Fruit fly (Drosophila melanogaster) whole organism, embryonic: ENCODE results near the gene Hs2st.

Source experiments
- Awh ChIP-seq: fragments of 200-800 bp; sonication (Bioruptor generic); IDR thresholded peaks from 2 replicates; pipeline ENCODE4, ENCODE4 v1.3.6; 2022; ENCODE audit warnings: missing biosample characterization, missing genetic modification characterization
- Blimp-1 ChIP-seq: fragments of 200-800 bp; sonication (Bioruptor generic); optimal IDR thresholded peaks from 3 replicates; lab custom pipeline; 2018; ENCODE audit warnings: missing biosample characterization, missing genetic modification characterization, mild to moderate bottlenecking, moderate library complexity, missing genetic modification reagents
- CG11504 ChIP-seq: fragments of 200-800 bp; sonication (Bioruptor generic); optimal IDR thresholded peaks from 3 replicates; lab custom pipeline; 2019; ENCODE audit warnings: missing biosample characterization, mild to moderate bottlenecking, missing genetic modification characterization, moderate library complexity
- CG11723 ChIP-seq: fragments of 200-800 bp; sonication (Bioruptor generic); optimal IDR thresholded peaks from 2 replicates; lab custom pipeline; 2017; ENCODE audit warnings: missing biosample characterization, mild to moderate bottlenecking, missing genetic modification characterization
- CG12104 ChIP-seq: fragments of 200-800 bp; sonication (Bioruptor generic); optimal IDR thresholded peaks from 3 replicates; lab custom pipeline; 2016; ENCODE audit warnings: missing biosample characterization, missing genetic modification characterization
- CG12942 ChIP-seq: fragments of 200-800 bp; sonication (Bioruptor generic); optimal IDR thresholded peaks from 3 replicates; lab custom pipeline; 2016; ENCODE audit warnings: missing biosample characterization, missing genetic modification characterization
- CG14014 ChIP-seq: fragments of 200-800 bp; sonication (Bioruptor generic); IDR thresholded peaks from 2 replicates; pipeline ENCODE4 v1.3.6; 2022; ENCODE audit warnings: missing biosample characterization, missing genetic modification characterization
- CG14965 ChIP-seq: fragments of 200-800 bp; sonication (Bioruptor generic); optimal IDR thresholded peaks from 2 replicates; lab custom pipeline; 2016; ENCODE audit warnings: missing biosample characterization, missing genetic modification characterization, borderline replicate concordance
- CG15514 ChIP-seq: fragments of 200-800 bp; sonication (Bioruptor generic); optimal IDR thresholded peaks from 3 replicates; lab custom pipeline; 2017; ENCODE audit warnings: missing biosample characterization, missing genetic modification characterization, mild to moderate bottlenecking, moderate library complexity, missing genetic modification reagents
- CG15601 ChIP-seq: fragments of 200-800 bp; sonication (Bioruptor generic); optimal IDR thresholded peaks from 3 replicates; lab custom pipeline; 2019; ENCODE audit warnings: missing biosample characterization, mild to moderate bottlenecking, missing genetic modification characterization, moderate library complexity
- CG1647 ChIP-seq: fragments of 200-800 bp; sonication (Bioruptor generic); optimal IDR thresholded peaks from 3 replicates; lab custom pipeline; 2016; ENCODE audit warnings: missing biosample characterization, missing genetic modification characterization
- CG17385 ChIP-seq: fragments of 200-800 bp; sonication (Bioruptor generic); optimal IDR thresholded peaks from 3 replicates; lab custom pipeline; 2018; ENCODE audit warnings: missing biosample characterization, mild to moderate bottlenecking, missing genetic modification characterization
- CG18476 ChIP-seq: fragments of 200-800 bp; sonication (Bioruptor generic); optimal IDR thresholded peaks from 2 replicates; lab custom pipeline; 2016; ENCODE audit warnings: missing biosample characterization, mild to moderate bottlenecking, missing genetic modification characterization
- CG2202 ChIP-seq: fragments of 200-800 bp; sonication (Bioruptor generic); optimal IDR thresholded peaks from 2 replicates; lab custom pipeline; 2018; ENCODE audit warnings: missing biosample characterization, mild to moderate bottlenecking, missing genetic modification characterization
- CG31388 ChIP-seq: fragments of 200-800 bp; sonication (Bioruptor generic); optimal IDR thresholded peaks from 2 replicates; lab custom pipeline; 2016; ENCODE audit warnings: missing biosample characterization, missing genetic modification characterization
- CG33213 ChIP-seq: fragments of 200-800 bp; sonication (Bioruptor generic); optimal IDR thresholded peaks from 3 replicates; lab custom pipeline; 2016; ENCODE audit warnings: missing biosample characterization, missing genetic modification characterization
- CG3407 ChIP-seq: fragments of 200-800 bp; sonication (Bioruptor generic); optimal IDR thresholded peaks from 2 replicates; lab custom pipeline; 2018; ENCODE audit warnings: missing biosample characterization, mild to moderate bottlenecking, missing genetic modification characterization
- CG3838 ChIP-seq: fragments of 200-800 bp; sonication (Bioruptor generic); optimal IDR thresholded peaks from 3 replicates; lab custom pipeline; 2016; ENCODE audit warnings: missing biosample characterization, missing genetic modification characterization
- CG3995 ChIP-seq: fragments of 200-800 bp; sonication (Bioruptor generic); optimal IDR thresholded peaks from 3 replicates; lab custom pipeline; 2016; ENCODE audit warnings: missing biosample characterization, missing genetic modification characterization
- CG4854 ChIP-seq: fragments of 200-800 bp; sonication (Bioruptor generic); optimal IDR thresholded peaks from 2 replicates; lab custom pipeline; 2016; ENCODE audit warnings: missing biosample characterization, missing genetic modification characterization, inconsistent platforms
- CG6683 ChIP-seq: fragments of 200-800 bp; sonication (Bioruptor generic); optimal IDR thresholded peaks from 2 replicates; lab custom pipeline; 2017; ENCODE audit warnings: missing biosample characterization, mild to moderate bottlenecking, missing genetic modification characterization, missing genetic modification reagents
- CG8478 ChIP-seq: fragments of >200 bp; optimal IDR thresholded peaks from 2 replicates; lab custom pipeline; 2018
- Camta ChIP-seq: fragments of 200-800 bp; sonication (Bioruptor generic); optimal IDR thresholded peaks from 2 replicates; lab custom pipeline; 2016; ENCODE audit warnings: missing biosample characterization, missing genetic modification characterization
- Chrac-16 ChIP-seq: fragments of 200-800 bp; sonication (Bioruptor generic); optimal IDR thresholded peaks from 3 replicates; lab custom pipeline; 2016; ENCODE audit warnings: missing biosample characterization, missing genetic modification characterization
- Dip2 ChIP-seq: fragments of 200-800 bp; sonication (Bioruptor generic); IDR thresholded peaks from 2 replicates; pipeline ENCODE4 v1.3.6; 2022; ENCODE audit warnings: missing biosample characterization, missing genetic modification characterization
- Hr3 ChIP-seq: fragments of 200-800 bp; sonication (Bioruptor generic); optimal IDR thresholded peaks from 3 replicates; lab custom pipeline; 2016; ENCODE audit warnings: missing biosample characterization, missing genetic modification characterization
- Kr ChIP-seq: fragments of 200-800 bp; sonication (Bioruptor generic); optimal IDR thresholded peaks from 2 replicates; lab custom pipeline; 2017; ENCODE audit warnings: missing biosample characterization, mild to moderate bottlenecking, missing genetic modification characterization
- Ravus ChIP-seq: fragments of 200-800 bp; sonication (Bioruptor generic); IDR thresholded peaks from 2 replicates; pipeline ENCODE4 v1.3.6; 2022; ENCODE audit warnings: missing biosample characterization, missing genetic modification characterization
- Scr ChIP-seq: fragments of 200-800 bp; sonication (Bioruptor generic); IDR thresholded peaks from 2 replicates; pipeline ENCODE4 v1.3.6; 2022; ENCODE audit warnings: missing biosample characterization, missing genetic modification characterization; ENCODE audit not compliant: partially characterized antibody
- Sin3A ChIP-seq: fragments of >200 bp; optimal IDR thresholded peaks from 2 replicates; lab custom pipeline; 2018
- Sox100B ChIP-seq: fragments of 200-800 bp; sonication (Bioruptor generic); optimal IDR thresholded peaks from 3 replicates; lab custom pipeline; 2018; ENCODE audit warnings: missing biosample characterization, mild to moderate bottlenecking, missing genetic modification characterization
- Sry-β ChIP-seq: fragments of 200-800 bp; sonication (Bioruptor generic); optimal IDR thresholded peaks from 2 replicates; lab custom pipeline; 2018; ENCODE audit warnings: missing biosample characterization, mild to moderate bottlenecking, missing genetic modification characterization, moderate library complexity
- Stat92E ChIP-seq, 3 experiments: fragments of >200 bp in 2 of 3; fragments of 200-800 bp in 1 of 3; sonication (Bioruptor generic) in 1 of 3; optimal IDR thresholded peaks; 2 replicates each; lab custom pipeline; 2017 to 2019; ENCODE audit warnings: missing biosample characterization in 3 of 3, missing genetic modification characterization in 3 of 3, mild to moderate bottlenecking in 1 of 3, moderate library complexity in 1 of 3
- Vsx1 ChIP-seq: fragments of 200-800 bp; sonication (Bioruptor generic); optimal IDR thresholded peaks from 2 replicates; lab custom pipeline; 2017; ENCODE audit warnings: missing biosample characterization, mild to moderate bottlenecking, missing genetic modification characterization, missing genetic modification reagents
- Xrp1 ChIP-seq: fragments of 200-800 bp; sonication (Bioruptor generic); IDR thresholded peaks from 2 replicates; pipeline ENCODE4 v1.3.6; 2022; ENCODE audit warnings: missing biosample characterization, missing genetic modification characterization
- cato ChIP-seq: fragments of 200-800 bp; sonication (Bioruptor generic); optimal IDR thresholded peaks from 2 replicates; lab custom pipeline; 2016; ENCODE audit warnings: missing biosample characterization, missing genetic modification characterization, borderline replicate concordance
- dimm ChIP-seq: fragments of 200-800 bp; sonication (Bioruptor generic); IDR thresholded peaks from 2 replicates; pipeline ENCODE4 v1.3.6; 2022; ENCODE audit warnings: missing biosample characterization, missing genetic modification characterization
- dmrt99B ChIP-seq: fragments of 200-800 bp; sonication (Bioruptor generic); optimal IDR thresholded peaks from 2 replicates; lab custom pipeline; 2018; ENCODE audit warnings: missing biosample characterization, mild to moderate bottlenecking, missing genetic modification characterization, moderate library complexity
- dpn ChIP-seq, 2 experiments: fragments of 200-800 bp; sonication (Bioruptor generic); optimal IDR thresholded peaks; 3 replicates each; lab custom pipeline; 2016; ENCODE audit warnings: missing biosample characterization in 2 of 2, missing genetic modification characterization in 2 of 2
- en ChIP-seq: fragments of 200-800 bp; sonication (Bioruptor generic); optimal IDR thresholded peaks from 2 replicates; lab custom pipeline; 2016; ENCODE audit warnings: missing biosample characterization, missing genetic modification characterization
- fd64A ChIP-seq: fragments of 200-800 bp; sonication (Bioruptor generic); optimal IDR thresholded peaks from 3 replicates; lab custom pipeline; 2018; ENCODE audit warnings: missing biosample characterization, mild to moderate bottlenecking, missing genetic modification characterization
- gro ChIP-seq: fragments of 200-800 bp; sonication (Bioruptor generic); optimal IDR thresholded peaks from 2 replicates; lab custom pipeline; 2016; ENCODE audit warnings: missing biosample characterization, missing genetic modification characterization
- gsb ChIP-seq: fragments of 200-800 bp; sonication (Bioruptor generic); IDR thresholded peaks from 2 replicates; pipeline ENCODE4 v1.3.6; 2022; ENCODE audit warnings: missing biosample characterization, missing genetic modification characterization
- klu ChIP-seq: fragments of 200-800 bp; sonication (Bioruptor generic); IDR thresholded peaks from 2 replicates; pipeline ENCODE4 v1.3.6; 2022; ENCODE audit warnings: missing biosample characterization, missing genetic modification characterization
- mam ChIP-seq: fragments of 200-800 bp; sonication (Bioruptor generic); optimal IDR thresholded peaks from 3 replicates; lab custom pipeline; 2016; ENCODE audit warnings: missing biosample characterization, missing genetic modification characterization
- org-1 ChIP-seq: fragments of 200-800 bp; sonication (Bioruptor generic); optimal IDR thresholded peaks from 2 replicates; lab custom pipeline; 2017; ENCODE audit warnings: missing biosample characterization, missing genetic modification characterization
- otp ChIP-seq: fragments of 200-800 bp; sonication (Bioruptor generic); IDR thresholded peaks from 3 replicates; pipeline ENCODE4, ENCODE4 v1.3.6; 2022; ENCODE audit warnings: missing biosample characterization, missing genetic modification characterization
- row ChIP-seq: fragments of 200-800 bp; sonication (Bioruptor generic); IDR thresholded peaks from 3 replicates; pipeline ENCODE4 v1.3.6; 2022; ENCODE audit warnings: missing biosample characterization, missing genetic modification characterization
- sima ChIP-seq: fragments of 200-800 bp; sonication (Bioruptor generic); optimal IDR thresholded peaks from 2 replicates; lab custom pipeline; 2016; ENCODE audit warnings: missing biosample characterization, missing genetic modification characterization
- so ChIP-seq: fragments of 200-800 bp; sonication (Bioruptor generic); IDR thresholded peaks from 3 replicates; pipeline ENCODE4 v1.3.6; 2022; ENCODE audit warnings: missing biosample characterization, missing genetic modification characterization
- ssp ChIP-seq: fragments of 200-800 bp; sonication (Bioruptor generic); IDR thresholded peaks from 2 replicates; pipeline ENCODE4 v1.3.6; 2022; ENCODE audit warnings: missing biosample characterization, missing genetic modification characterization

Gene Hs2st

DNA sequence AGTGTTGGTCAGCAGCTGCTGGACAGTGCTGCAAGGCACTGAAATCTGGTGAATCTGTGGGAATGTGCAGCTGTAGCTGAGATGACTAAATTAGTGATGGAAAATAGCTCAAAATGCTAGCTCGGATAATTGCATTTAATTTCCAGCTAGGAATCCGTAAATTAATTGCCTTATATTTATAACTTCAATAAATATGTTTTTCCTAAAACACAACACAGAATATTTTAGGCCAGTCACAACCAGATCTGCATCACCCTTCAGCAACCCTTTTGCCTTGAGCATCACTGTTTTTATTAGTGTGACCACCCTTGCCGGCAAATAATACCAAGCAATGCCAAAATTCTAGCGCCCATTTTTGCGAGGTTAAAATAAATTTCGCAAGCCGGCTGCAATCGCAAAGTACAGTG lies at the start of gene Hs2st (continued):
- peak; percentile 79; the same call in 2 of the 3 replicates for TF ChIP-seq otp (GFP tag; lab: Robert Waterston, UW)
- peak; percentile 68 for TF ChIP-seq gsb (GFP tag; lab: Robert Waterston, UW)
- TF ChIP-seq fd64A (GFP tag; lab: Kevin White, UChicago): peak; percentile 3
- TF ChIP-seq Scr: peak; percentile 59
- no peak for TF ChIP-seq CG8478 (lab: Kevin White, UChicago)
- peak; percentile 68 for TF ChIP-seq CG6683 (GFP tag; lab: Kevin White, UChicago)
- peak; percentile 94 for TF ChIP-seq cato (GFP tag; lab: Kevin White, UChicago)
- peak; percentile 96 for TF ChIP-seq CG12942
- peak in 1 of 3 experiments; percentile 59 for TF ChIP-seq Stat92E (GFP tag; optimal IDR thresholded peaks at IDR 0.05; lab: Kevin White, UChicago)
- TF ChIP-seq klu (GFP tag; lab: Robert Waterston, UW): peak; percentile 94
- TF ChIP-seq so: peak; percentile 89; the same call in 1 of the 3 replicates
- peak; percentile 85 for TF ChIP-seq CG11723 (GFP tag; lab: Kevin White, UChicago)
- peak; percentile 85 for TF ChIP-seq CG12104 (GFP tag; lab: Kevin White, UChicago)
- TF ChIP-seq CG3995 (GFP tag; lab: Kevin White, UChicago): peak; percentile 87
- TF ChIP-seq CG3407 (GFP tag; lab: Kevin White, UChicago): peak; percentile 74
- TF ChIP-seq Dip2: peak; percentile 39; the same call in 1 of the 2 replicates
- TF ChIP-seq Sry-β (GFP tag; lab: Kevin White, UChicago): peak; percentile 98
- peak; percentile 79 for TF ChIP-seq Awh (GFP tag; lab: Robert Waterston, UW)
- peak; percentile 88 for TF ChIP-seq CG15601 (tag; lab: Kevin White, UChicago)
- TF ChIP-seq sima (GFP tag; lab: Kevin White, UChicago): peak; percentile 79
- peak; percentile 94 for TF ChIP-seq Xrp1 (GFP tag; lab: Robert Waterston, UW)
- peak; percentile 86 for TF ChIP-seq dmrt99B (tag; lab: Kevin White, UChicago)
- TF ChIP-seq Blimp-1: peak; percentile 83
- peak; percentile 90 for TF ChIP-seq Camta (GFP tag; lab: Kevin White, UChicago)
- TF ChIP-seq CG17385 (GFP tag; lab: Kevin White, UChicago): peak; percentile 82
- TF ChIP-seq ssp (GFP tag; lab: Robert Waterston, UW): peak; percentile 90
- peak; percentile 98 for TF ChIP-seq row
- TF ChIP-seq org-1 (GFP tag; lab: Kevin White, UChicago): peak; percentile 79
- peak; percentile 93 for TF ChIP-seq CG33213 (GFP tag; lab: Kevin White, UChicago)
- TF ChIP-seq Hr3: peak; percentile 97
- peak; percentile 92 for TF ChIP-seq CG14014 (GFP tag; lab: Robert Waterston, UW)
- peak; percentile 15 for TF ChIP-seq CG14965 (GFP tag; lab: Kevin White, UChicago)
- peak; percentile 93 for TF ChIP-seq CG18476 (GFP tag; lab: Kevin White, UChicago)
- peak; percentile 98 for TF ChIP-seq mam (GFP tag; lab: Kevin White, UChicago)
- TF ChIP-seq CG2202 (tag; lab: Kevin White, UChicago): peak; percentile 81
- TF ChIP-seq CG15514: peak; percentile 85
- TF ChIP-seq Sin3A: peak; percentile 98
- peak; percentile 89 for TF ChIP-seq CG11504 (tag; lab: Kevin White, UChicago)
- peak; percentile 88 for TF ChIP-seq CG4854
- no peak for TF ChIP-seq Vsx1 (GFP tag; lab: Kevin White, UChicago)
- TF ChIP-seq dpn (GFP tag; optimal IDR thresholded peaks at IDR 0.05; lab: Kevin White, UChicago): peak; percentile 96 to 97
- TF ChIP-seq gro (GFP tag; lab: Kevin White, UChicago): peak; percentile 96
- no peak for TF ChIP-seq Sox100B (GFP tag; lab: Kevin White, UChicago)
- TF ChIP-seq dimm (GFP tag; lab: Robert Waterston, UW): 0 out of 2 replicates have a peak, but pooled peaks have one; percentile 4
- TF ChIP-seq en (GFP tag; lab: Kevin White, UChicago): peak; percentile 64
- peak; percentile 79 for TF ChIP-seq Ravus (GFP tag; lab: Robert Waterston, UW)
- TF ChIP-seq Kr: peak; percentile 93
- TF ChIP-seq CG31388 (GFP tag; lab: Kevin White, UChicago): peak; percentile 72
- TF ChIP-seq CG3838 (GFP tag; lab: Kevin White, UChicago): peak; percentile 79
- TF ChIP-seq CG1647: peak; percentile 92
- TF ChIP-seq Chrac-16 (GFP tag; lab: Kevin White, UChicago): peak; percentile 97
